Worm (Caenorhabditis elegans) whole organism, L4 larva: ENCODE measurements around the gene btb-19.

Experiments used
- aly-2 ChIP-seq: sonication (generic microtip); optimal IDR thresholded peaks from 2 replicates; lab custom pipeline; 2018; ENCODE audit warnings: missing biosample characterization, missing genetic modification characterization
- mdl-1 ChIP-seq, 2 experiments: fragments of 150-350 bp in 1 of 2; sonication (generic microtip) in 1 of 2; optimal IDR thresholded peaks; 2 replicates each; lab custom pipeline; 2014 to 2017; ENCODE audit warnings: missing biosample characterization in 2 of 2, missing genetic modification characterization in 2 of 2
- nhr-77 ChIP-seq: fragments of 150-350 bp; optimal IDR thresholded peaks from 2 replicates; lab custom pipeline; 2014; ENCODE audit warnings: missing biosample characterization, missing genetic modification characterization
- pha-4 ChIP-seq, 2 experiments: fragments of 150-350 bp in 1 of 2; fragments of 200-800 bp in 1 of 2; sonication (Bioruptor generic) in 1 of 2; IDR thresholded peaks in 1 of 2; optimal IDR thresholded peaks in 1 of 2; 2 replicates each; pipeline versions ENCODE4 v1.3.6 to Lab custom; 2014 to 2022; ENCODE audit warnings: missing genetic modification characterization in 2 of 2, missing genetic modification reagents in 2 of 2, missing biosample characterization in 1 of 2, missing compliant biosample characterization in 1 of 2
- skn-1 ChIP-seq: fragments of 150-350 bp; optimal IDR thresholded peaks from 2 replicates; lab custom pipeline; 2014; ENCODE audit warnings: missing biosample characterization, missing genetic modification characterization

DNA sequence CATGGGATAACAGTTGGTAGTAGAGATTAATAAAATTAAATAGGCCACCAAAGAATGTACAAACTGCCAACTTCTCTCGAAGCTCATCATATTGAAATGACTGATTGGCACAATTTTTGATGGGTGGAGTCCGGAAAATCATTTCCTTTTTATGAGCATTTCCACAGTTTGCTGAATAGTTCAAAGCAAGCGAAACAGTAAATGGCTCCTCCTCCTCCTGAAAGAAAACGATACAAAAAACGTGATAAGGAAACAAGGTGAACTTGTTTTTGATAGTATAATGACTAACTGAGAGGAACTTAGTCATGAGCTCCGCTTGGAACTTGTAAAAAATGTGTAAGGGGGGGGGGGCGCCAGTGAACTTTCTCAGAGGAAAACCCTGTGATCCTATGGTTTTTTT is 6.9 kb downstream of the btb-19 start, which contains the start of gene K10H10.9:
- TF ChIP-seq aly-2 (tag; lab: Kevin White, UChicago), result no peak
- TF ChIP-seq pha-4 (GFP tag; IDR thresholded peaks at IDR 0.05; lab: Robert Waterston, UW), result no peak
- TF ChIP-seq pha-4 (tag; optimal IDR thresholded peaks at IDR 0.05; lab: Kevin White, UChicago), result no peak
- TF ChIP-seq mdl-1 (tag; optimal IDR thresholded peaks at IDR 0.05; lab: Kevin White, UChicago), result no peak
- no peak for TF ChIP-seq skn-1
- TF ChIP-seq nhr-77, result no peak
